Worm (Caenorhabditis elegans) whole organism, early embryonic: ENCODE measurements around the gene egrh-3.

Experiments used
- aly-1 ChIP-seq: sonication (generic microtip); optimal IDR thresholded peaks from 2 replicates; lab custom pipeline; 2016; ENCODE audit warnings: missing genetic modification characterization, missing compliant biosample characterization
- ama-1 ChIP-seq: fragments of 150-350 bp; optimal IDR thresholded peaks from 2 replicates; lab custom pipeline; 2014
- ceh-13 ChIP-seq: fragments of 200-800 bp; sonication (Bioruptor generic); optimal IDR thresholded peaks from 2 replicates; lab custom pipeline; 2018; ENCODE audit warnings: mild to moderate bottlenecking, missing genetic modification characterization, missing compliant biosample characterization
- ceh-36 ChIP-seq: sonication (generic microtip); optimal IDR thresholded peaks from 2 replicates; lab custom pipeline; 2016; ENCODE audit warnings: missing genetic modification characterization, inconsistent platforms, missing compliant biosample characterization
- ets-7 ChIP-seq: sonication (generic microtip); optimal IDR thresholded peaks from 2 replicates; lab custom pipeline; 2016; ENCODE audit warnings: missing genotype, missing genetic modification characterization, missing compliant biosample characterization
- flt-1 ChIP-seq: fragments of 200-800 bp; sonication (Bioruptor generic); IDR thresholded peaks from 2 replicates; pipeline ENCODE4 v1.3.6; 2022; ENCODE audit warnings: missing genetic modification characterization, missing compliant biosample characterization
- hmg-4 ChIP-seq: fragments of 200-800 bp; sonication (Bioruptor generic); optimal IDR thresholded peaks from 2 replicates; lab custom pipeline; 2018; ENCODE audit warnings: mild to moderate bottlenecking, missing genetic modification characterization, missing compliant biosample characterization
- hnd-1 ChIP-seq: sonication (generic microtip); optimal IDR thresholded peaks from 2 replicates; lab custom pipeline; 2016; ENCODE audit warnings: missing genetic modification characterization, missing compliant biosample characterization
- pes-1 ChIP-seq: fragments of 200-800 bp; sonication (Bioruptor generic); IDR thresholded peaks from 2 replicates; pipeline ENCODE4 v1.3.6; 2022; ENCODE audit warnings: missing genetic modification reagents, missing genetic modification characterization, missing compliant biosample characterization
- scrt-1 ChIP-seq: fragments of 200-800 bp; sonication (Bioruptor generic); IDR thresholded peaks from 2 replicates; pipeline ENCODE4 v1.3.6; 2022; ENCODE audit warnings: missing genetic modification characterization, missing compliant biosample characterization
- tbx-11 ChIP-seq: fragments of 200-800 bp; sonication (Bioruptor generic); IDR thresholded peaks from 2 replicates; pipeline ENCODE4 v1.3.6; 2022; ENCODE audit warnings: missing genetic modification characterization, missing compliant biosample characterization
- tbx-37 ChIP-seq: fragments of 200-800 bp; sonication (Bioruptor generic); conservative IDR thresholded peaks from 2 replicates; pipeline ENCODE4 v1.3.6; 2022; ENCODE audit warnings: missing genetic modification reagents, missing genetic modification characterization, missing compliant biosample characterization
- tra-4 ChIP-seq: sonication (generic microtip); optimal IDR thresholded peaks from 2 replicates; lab custom pipeline; 2017; ENCODE audit warnings: missing genetic modification characterization, missing compliant biosample characterization

DNA sequence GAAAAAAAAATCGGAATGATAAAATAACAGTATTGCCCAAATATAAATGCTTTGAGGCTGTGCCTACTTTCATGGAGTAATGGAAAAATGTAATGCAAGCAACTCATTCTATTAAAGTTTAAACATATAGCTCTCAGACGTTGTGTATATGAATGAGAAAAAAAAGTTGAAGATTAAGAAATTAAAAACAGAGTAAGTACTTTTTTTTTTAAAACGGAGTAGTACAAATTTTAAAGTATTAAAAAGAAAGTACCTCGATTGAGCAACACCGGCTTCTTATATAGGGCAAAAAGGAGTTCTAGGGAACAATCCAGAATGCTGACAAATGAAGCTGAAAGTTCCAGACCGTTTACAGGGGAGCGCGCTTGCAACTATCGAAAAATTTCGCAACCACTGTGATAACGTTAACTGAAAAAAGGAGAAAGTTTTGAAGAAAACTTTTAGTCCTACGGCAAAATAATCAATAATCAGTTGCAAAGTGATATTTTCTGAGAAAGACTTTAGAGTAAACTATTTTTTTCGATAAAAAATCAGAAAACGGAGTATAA lies 22.6 kb upstream of the egrh-3 start:
- no peak for TF ChIP-seq hmg-4
- no peak for TF ChIP-seq ceh-36
- TF ChIP-seq ama-1 (lab: Kevin White, UChicago): no peak
- TF ChIP-seq tbx-37 (GFP tag; lab: Robert Waterston, UW): no peak
- TF ChIP-seq scrt-1 (GFP tag; lab: Robert Waterston, UW): no peak
- TF ChIP-seq ceh-13 (GFP tag; lab: Kevin White, UChicago): no peak
- no peak for TF ChIP-seq ets-7 (tag; lab: Kevin White, UChicago)
- TF ChIP-seq aly-1 (tag; lab: Kevin White, UChicago): no peak
- no peak for TF ChIP-seq hnd-1 (tag; lab: Kevin White, UChicago)
- no peak for TF ChIP-seq tbx-11
- no peak for TF ChIP-seq pes-1
- TF ChIP-seq flt-1: no peak
- TF ChIP-seq tra-4: no peak
